Worm (Caenorhabditis elegans) whole organism, mixed stage, embryonic: ENCODE measurements around the gene exc-15.

ENCODE experiments used
- ceh-83 ChIP-seq: fragments of 200-800 bp; sonication (Bioruptor generic); optimal IDR thresholded peaks from 2 replicates; lab custom pipeline; 2018; ENCODE audit warnings: mild to moderate bottlenecking, missing genetic modification characterization, missing compliant biosample characterization
- cnd-1 ChIP-seq: fragments of 200-800 bp; sonication (Bioruptor generic); optimal IDR thresholded peaks from 2 replicates; lab custom pipeline; 2018; ENCODE audit warnings: mild to moderate bottlenecking, missing genetic modification characterization, missing compliant biosample characterization
- sptf-1 ChIP-seq: sonication (generic microtip); optimal IDR thresholded peaks from 2 replicates; lab custom pipeline; 2017; ENCODE audit warnings: mild to moderate bottlenecking, missing genetic modification characterization, moderate library complexity, missing compliant biosample characterization

The exc-15 gene

ce11 chrV:4535736-4536135 is 52.5 kb downstream of the exc-15 start:
- TF ChIP-seq sptf-1 (tag; lab: Kevin White, UChicago) (peak; percentile 59), ceh-83 (GFP tag; lab: Kevin White, UChicago) (no peak), cnd-1 (tag; lab: Kevin White, UChicago) (no peak)
